Fruit fly (Drosophila melanogaster) whole organism, prepupa: ENCODE data around the gene CG7320.

Experiments
- Blimp-1 ChIP-seq: fragments of 200-800 bp; sonication (Bioruptor generic); optimal IDR thresholded peaks from 3 replicates; lab custom pipeline; 2017; ENCODE audit warnings: missing biosample characterization, missing genetic modification characterization, mild to moderate bottlenecking, moderate library complexity, missing genetic modification reagents
- CG10631 ChIP-seq: fragments of 200-800 bp; sonication (Bioruptor generic); optimal IDR thresholded peaks from 2 replicates; lab custom pipeline; 2016; ENCODE audit warnings: missing biosample characterization, missing genetic modification characterization
- CG11294 ChIP-seq: fragments of 200-800 bp; sonication (Bioruptor generic); IDR thresholded peaks from 2 replicates; pipeline ENCODE4 v1.3.6; 2022; ENCODE audit warnings: missing biosample characterization, missing genetic modification characterization
- CG11762 ChIP-seq: fragments of 200-800 bp; sonication (Bioruptor generic); optimal IDR thresholded peaks from 3 replicates; lab custom pipeline; 2016; ENCODE audit warnings: missing biosample characterization, missing genetic modification characterization; ENCODE audit not compliant: insufficient read depth
- CG11902 ChIP-seq: fragments of 200-800 bp; sonication (Bioruptor generic); optimal IDR thresholded peaks from 3 replicates; lab custom pipeline; 2016; ENCODE audit warnings: missing biosample characterization, missing genetic modification characterization
- CG15336 ChIP-seq: fragments of 200-800 bp; sonication (Bioruptor generic); IDR thresholded peaks from 2 replicates; pipeline ENCODE4 v1.3.6; 2022; ENCODE audit warnings: missing biosample characterization, missing genetic modification characterization
- CG1621 ChIP-seq: fragments of 200-800 bp; sonication (Bioruptor generic); optimal IDR thresholded peaks from 3 replicates; lab custom pipeline; 2018; ENCODE audit warnings: missing biosample characterization, mild to moderate bottlenecking, missing genetic modification characterization
- CG16779 ChIP-seq: fragments of 200-800 bp; sonication (Bioruptor generic); optimal IDR thresholded peaks from 3 replicates; lab custom pipeline; 2017; ENCODE audit warnings: missing biosample characterization, mild to moderate bottlenecking, missing genetic modification characterization
- CG3032 ChIP-seq: fragments of 200-800 bp; optimal IDR thresholded peaks from 2 replicates; lab custom pipeline; 2019; ENCODE audit warnings: missing biosample characterization, mild to moderate bottlenecking, missing genetic modification characterization, moderate library complexity
- CG32006 ChIP-seq: fragments of 200-800 bp; sonication (Bioruptor generic); optimal IDR thresholded peaks from 3 replicates; lab custom pipeline; 2017; ENCODE audit warnings: missing biosample characterization, mild to moderate bottlenecking, missing genetic modification characterization
- CG34406 ChIP-seq: fragments of 200-800 bp; sonication (Bioruptor generic); optimal IDR thresholded peaks from 3 replicates; lab custom pipeline; 2016; ENCODE audit warnings: missing biosample characterization, missing genetic modification characterization
- CG3919 ChIP-seq: fragments of 200-800 bp; sonication (Bioruptor generic); optimal IDR thresholded peaks from 3 replicates; lab custom pipeline; 2016; ENCODE audit warnings: missing biosample characterization, missing genetic modification characterization
- CG6163 ChIP-seq: fragments of 200-800 bp; sonication (Bioruptor generic); IDR thresholded peaks from 3 replicates; pipeline ENCODE4 v1.3.6; 2022; ENCODE audit warnings: missing biosample characterization, missing genetic modification characterization
- CG6276 ChIP-seq: fragments of 200-800 bp; sonication (Bioruptor generic); optimal IDR thresholded peaks from 2 replicates; lab custom pipeline; 2017; ENCODE audit warnings: missing biosample characterization, mild to moderate bottlenecking, missing genetic modification characterization
- CG6792 ChIP-seq: fragments of 200-800 bp; sonication (Bioruptor generic); optimal IDR thresholded peaks from 3 replicates; lab custom pipeline; 2016; ENCODE audit warnings: missing biosample characterization, missing genetic modification characterization
- CG6854 ChIP-seq: fragments of 200-800 bp; sonication (Bioruptor generic); optimal IDR thresholded peaks from 2 replicates; lab custom pipeline; 2017; ENCODE audit warnings: missing biosample characterization, mild to moderate bottlenecking, missing genetic modification characterization
- CG7368 ChIP-seq: fragments of 200-800 bp; sonication (Bioruptor generic); optimal IDR thresholded peaks from 3 replicates; lab custom pipeline; 2016; ENCODE audit warnings: missing biosample characterization, missing genetic modification characterization
- CG8119 ChIP-seq: fragments of 200-800 bp; sonication (Bioruptor generic); IDR thresholded peaks from 3 replicates; pipeline ENCODE4 v1.3.6; 2022; ENCODE audit warnings: missing biosample characterization, missing genetic modification characterization
- CG8632 ChIP-seq: fragments of 200-800 bp; sonication (Bioruptor generic); optimal IDR thresholded peaks from 3 replicates; lab custom pipeline; 2016; ENCODE audit warnings: missing biosample characterization, missing genetic modification characterization
- CG9139 ChIP-seq: fragments of 200-800 bp; sonication (Bioruptor generic); optimal IDR thresholded peaks from 3 replicates; lab custom pipeline; 2017; ENCODE audit warnings: missing biosample characterization, mild to moderate bottlenecking, missing genetic modification characterization
- Eip75B ChIP-seq: fragments of 200-800 bp; sonication (Bioruptor generic); optimal IDR thresholded peaks from 3 replicates; lab custom pipeline; 2016; ENCODE audit warnings: missing biosample characterization, missing genetic modification characterization
- Ets21C ChIP-seq: fragments of 200-800 bp; sonication (Bioruptor generic); optimal IDR thresholded peaks from 3 replicates; lab custom pipeline; 2016; ENCODE audit warnings: missing biosample characterization, missing genetic modification characterization
- Ets96B ChIP-seq: fragments of 200-800 bp; optimal IDR thresholded peaks from 2 replicates; lab custom pipeline; 2019; ENCODE audit warnings: missing biosample characterization, mild to moderate bottlenecking, missing genetic modification characterization, moderate library complexity
- Gug ChIP-seq: fragments of 200-800 bp; sonication (Bioruptor generic); IDR thresholded peaks from 2 replicates; pipeline ENCODE4 v1.3.6; 2022; ENCODE audit warnings: missing biosample characterization, missing genetic modification characterization
- Hr38 ChIP-seq: sonication (Bioruptor generic); optimal IDR thresholded peaks from 2 replicates; lab custom pipeline; 2016; ENCODE audit warnings: missing biosample characterization, missing genetic modification characterization
- Lpt ChIP-seq: fragments of 200-800 bp; sonication (Bioruptor generic); optimal IDR thresholded peaks from 3 replicates; lab custom pipeline; 2016; ENCODE audit warnings: missing biosample characterization, missing genetic modification characterization
- Met ChIP-seq: fragments of 200-800 bp; sonication (Bioruptor generic); optimal IDR thresholded peaks from 3 replicates; lab custom pipeline; 2016; ENCODE audit warnings: missing biosample characterization, missing genetic modification characterization
- OdsH ChIP-seq: fragments of 200-800 bp; sonication (Bioruptor generic); optimal IDR thresholded peaks from 3 replicates; lab custom pipeline; 2016; ENCODE audit warnings: missing biosample characterization, missing genetic modification characterization
- Sox102F ChIP-seq: fragments of 200-800 bp; sonication (Bioruptor generic); optimal IDR thresholded peaks from 2 replicates; lab custom pipeline; 2016; ENCODE audit warnings: missing biosample characterization, mild to moderate bottlenecking, missing genetic modification characterization
- Sox14 ChIP-seq: fragments of 200-800 bp; sonication (Bioruptor generic); optimal IDR thresholded peaks from 3 replicates; lab custom pipeline; 2016; ENCODE audit warnings: missing biosample characterization, missing genetic modification characterization
- Sox15 ChIP-seq: fragments of 200-800 bp; sonication (Bioruptor generic); optimal IDR thresholded peaks from 3 replicates; lab custom pipeline; 2016; ENCODE audit warnings: missing biosample characterization, missing genetic modification characterization
- achi ChIP-seq: fragments of 200-800 bp; sonication (Bioruptor generic); optimal IDR thresholded peaks from 3 replicates; lab custom pipeline; 2016; ENCODE audit warnings: missing biosample characterization, missing genetic modification characterization
- acj6 ChIP-seq: fragments of 200-800 bp; sonication (Bioruptor generic); optimal IDR thresholded peaks from 3 replicates; lab custom pipeline; 2016; ENCODE audit warnings: missing biosample characterization, missing genetic modification characterization
- dsx ChIP-seq: fragments of 200-800 bp; optimal IDR thresholded peaks from 3 replicates; lab custom pipeline; 2019; ENCODE audit warnings: missing biosample characterization, mild to moderate bottlenecking, missing genetic modification characterization, moderate library complexity; ENCODE audit not compliant: poor library complexity, severe bottlenecking
- eg ChIP-seq: fragments of 200-800 bp; sonication (Bioruptor generic); IDR thresholded peaks from 3 replicates; pipeline ENCODE4 v1.3.6; 2022; ENCODE audit warnings: missing biosample characterization, missing genetic modification characterization
- esn ChIP-seq: fragments of 200-800 bp; sonication (Bioruptor generic); optimal IDR thresholded peaks from 2 replicates; lab custom pipeline; 2016; ENCODE audit warnings: missing biosample characterization, mild to moderate bottlenecking, missing genetic modification characterization, moderate library complexity
- fd59A ChIP-seq: fragments of 200-800 bp; sonication (Bioruptor generic); optimal IDR thresholded peaks from 2 replicates; lab custom pipeline; 2017; ENCODE audit warnings: missing biosample characterization, mild to moderate bottlenecking, missing genetic modification characterization, missing genetic modification reagents
- fd85E ChIP-seq: fragments of 200-800 bp; sonication (Bioruptor generic); optimal IDR thresholded peaks from 3 replicates; lab custom pipeline; 2016; ENCODE audit warnings: missing biosample characterization, missing genetic modification characterization
- lz ChIP-seq: fragments of 200-800 bp; sonication (Bioruptor generic); optimal IDR thresholded peaks from 3 replicates; lab custom pipeline; 2016; ENCODE audit warnings: missing biosample characterization, missing genetic modification characterization
- pdm3 ChIP-seq: fragments of 200-800 bp; sonication (Bioruptor generic); optimal IDR thresholded peaks from 3 replicates; lab custom pipeline; 2016; ENCODE audit warnings: missing biosample characterization, missing genetic modification characterization
- salr ChIP-seq, 2 experiments: fragments of 200-800 bp; sonication (Bioruptor generic); optimal IDR thresholded peaks; 3 replicates each; lab custom pipeline; 2016 to 2018; ENCODE audit warnings: missing biosample characterization in 2 of 2, missing genetic modification characterization in 2 of 2, mild to moderate bottlenecking in 1 of 2
- spab ChIP-seq: fragments of 200-800 bp; sonication (Bioruptor generic); optimal IDR thresholded peaks from 2 replicates; lab custom pipeline; 2017; ENCODE audit warnings: missing biosample characterization, mild to moderate bottlenecking, missing genetic modification characterization, missing genetic modification reagents
- ss ChIP-seq, 2 experiments: fragments of 200-800 bp; sonication (Bioruptor generic); optimal IDR thresholded peaks; 2 replicates in 1 of 2; 3 replicates in 1 of 2; lab custom pipeline; 2017 to 2018; ENCODE audit warnings: mild to moderate bottlenecking in 2 of 2, missing biosample characterization in 2 of 2, missing genetic modification characterization in 2 of 2, moderate library complexity in 1 of 2
- svp ChIP-seq: fragments of 200-800 bp; sonication (Bioruptor generic); peaks from one replicate; lab custom pipeline; 2016; ENCODE audit warnings: missing biosample characterization, missing genetic modification characterization
- topi ChIP-seq: fragments of 200-800 bp; sonication (Bioruptor generic); optimal IDR thresholded peaks from 3 replicates; lab custom pipeline; 2016; ENCODE audit warnings: missing biosample characterization, missing genetic modification characterization

CG7320 gene

dm6 chr3L:18245709-18246080 is 44.4 kb downstream of the CG7320 start (continued):
- peak; percentile 52 for TF ChIP-seq CG3032 (tag; lab: Kevin White, UChicago)
- TF ChIP-seq CG11762, result no peak
- no peak for TF ChIP-seq Met (GFP tag; lab: Kevin White, UChicago)
- TF ChIP-seq Sox102F (GFP tag; lab: Kevin White, UChicago), result no peak
- TF ChIP-seq CG9139 (GFP tag; lab: Kevin White, UChicago), result no peak
- peak; percentile 68 for TF ChIP-seq dsx (GFP tag; lab: Kevin White, UChicago)
- no peak for TF ChIP-seq Lpt
- no peak for TF ChIP-seq CG34406 (GFP tag; lab: Kevin White, UChicago)
- no peak for TF ChIP-seq CG6792 (GFP tag; lab: Kevin White, UChicago)
- TF ChIP-seq CG6276 (GFP tag; lab: Kevin White, UChicago), result peak; percentile 59
- peak; percentile 39 for TF ChIP-seq spab (GFP tag; lab: Kevin White, UChicago)
- peak; percentile 9 for TF ChIP-seq pdm3
- TF ChIP-seq Ets96B (tag; lab: Kevin White, UChicago), result peak; percentile 34
- TF ChIP-seq esn, result no peak
- no peak for TF ChIP-seq CG7368 (GFP tag; lab: Kevin White, UChicago)
- TF ChIP-seq OdsH (GFP tag; lab: Kevin White, UChicago), result no peak
- TF ChIP-seq ss (GFP tag; optimal IDR thresholded peaks at IDR 0.05; lab: Kevin White, UChicago), result peak in 1 of 2 experiments; percentile 54
- no peak for TF ChIP-seq topi (GFP tag; lab: Kevin White, UChicago)
- TF ChIP-seq Blimp-1, result no peak
- no peak for TF ChIP-seq CG11902 (GFP tag; lab: Kevin White, UChicago)
- TF ChIP-seq CG32006, result peak; percentile 55

- TF ChIP-seq eg (peak; percentile 33), Ets96B (tag; lab: Kevin White, UChicago) (no peak), fd59A (GFP tag; lab: Kevin White, UChicago) (no peak), Gug (GFP tag; lab: Robert Waterston, UW) (peak; percentile 21; the same call in 1 of the 2 replicates), CG6163 (GFP tag; lab: Robert Waterston, UW) (peak; percentile 10; the same call in 1 of the 3 replicates), Hr38 (no peak), CG16779 (tag; lab: Kevin White, UChicago) (no peak), CG8119 (GFP tag; lab: Robert Waterston, UW) (peak; percentile 68), svp (GFP tag; lab: Kevin White, UChicago) (no peak), CG11902 (GFP tag; lab: Kevin White, UChicago) (no peak), CG6276 (GFP tag; lab: Kevin White, UChicago) (peak; percentile 75), CG15336 (GFP tag; lab: Robert Waterston, UW) (peak; percentile 66; the same call in 1 of the 2 replicates), CG1621 (tag; lab: Kevin White, UChicago) (no peak), CG34406 (GFP tag; lab: Kevin White, UChicago) (no peak)
These were observed 47.0 kb downstream of the CG7320 start for dm6 chr3L:18248110-18248791.

- TF ChIP-seq CG3032 (tag; lab: Kevin White, UChicago), result peak; percentile 20
- TF ChIP-seq CG11294, result peak; percentile 17; the same call in 1 of the 2 replicates
- TF ChIP-seq CG1621 (tag; lab: Kevin White, UChicago), result no peak
- TF ChIP-seq topi (GFP tag; lab: Kevin White, UChicago), result no peak
- no peak for TF ChIP-seq dsx (GFP tag; lab: Kevin White, UChicago)
- TF ChIP-seq fd85E (GFP tag; lab: Kevin White, UChicago), result no peak
- no peak for TF ChIP-seq lz (GFP tag; lab: Kevin White, UChicago)
- TF ChIP-seq acj6 (GFP tag; lab: Kevin White, UChicago), result peak; percentile 6
- TF ChIP-seq CG8632 (GFP tag; lab: Kevin White, UChicago), result no peak
- TF ChIP-seq CG8119 (GFP tag; lab: Robert Waterston, UW), result peak; percentile 81
- peak; percentile 45 for TF ChIP-seq svp (GFP tag; lab: Kevin White, UChicago)
- peak; percentile 52 for TF ChIP-seq achi (GFP tag; lab: Kevin White, UChicago)
- no peak for TF ChIP-seq ss (GFP tag; optimal IDR thresholded peaks at IDR 0.05; lab: Kevin White, UChicago)
- TF ChIP-seq Gug (GFP tag; lab: Robert Waterston, UW), result peak; percentile 61
- peak; percentile 4 for TF ChIP-seq Sox14 (GFP tag; lab: Kevin White, UChicago)
- TF ChIP-seq Eip75B, result peak; percentile 14
- peak; percentile 50 for TF ChIP-seq Lpt
- no peak for TF ChIP-seq Sox15 (GFP tag; lab: Kevin White, UChicago)
- TF ChIP-seq CG10631 (GFP tag; lab: Kevin White, UChicago), result peak; percentile 42
- TF ChIP-seq salr (GFP tag; optimal IDR thresholded peaks at IDR 0.05; lab: Kevin White, UChicago), result peak in 1 of 2 experiments; percentile 53
- peak; percentile 2 for TF ChIP-seq CG6792 (GFP tag; lab: Kevin White, UChicago)
- TF ChIP-seq CG7368 (GFP tag; lab: Kevin White, UChicago), result no peak
- TF ChIP-seq pdm3, result peak; percentile 24
- peak; percentile 47 for TF ChIP-seq CG3919 (GFP tag; lab: Kevin White, UChicago)
- TF ChIP-seq CG6854 (GFP tag; lab: Kevin White, UChicago), result no peak
- no peak for TF ChIP-seq Ets21C (GFP tag; lab: Kevin White, UChicago)
These were observed 47.5 kb downstream of the CG7320 start for dm6 chr3L:18248815-18249214.
